Worm (Caenorhabditis elegans) whole organism, L1 larva: ENCODE measurements around the gene kcnl-4.

ENCODE experiments used
- aly-2 ChIP-seq: fragments of 150-350 bp; optimal IDR thresholded peaks from 2 replicates; lab custom pipeline; 2014; ENCODE audit warnings: missing biosample characterization, missing genetic modification characterization
- ces-1 ChIP-seq: fragments of 150-350 bp; optimal IDR thresholded peaks from 2 replicates; lab custom pipeline; 2014; ENCODE audit warnings: missing biosample characterization, missing genetic modification reagents, missing genetic modification characterization
- lsy-2 ChIP-seq, 2 experiments: fragments of 150-350 bp; optimal IDR thresholded peaks; 2 replicates each; lab custom pipeline; 2014; ENCODE audit warnings: missing biosample characterization in 2 of 2, missing genetic modification characterization in 2 of 2
- nhr-237 ChIP-seq: fragments of 150-350 bp; optimal IDR thresholded peaks from 2 replicates; lab custom pipeline; 2014; ENCODE audit warnings: missing biosample characterization, missing genetic modification characterization
- rnt-1 ChIP-seq: sonication (generic microtip); optimal IDR thresholded peaks from 2 replicates; lab custom pipeline; 2016; ENCODE audit warnings: mild to moderate bottlenecking, missing genetic modification characterization, moderate library complexity, missing compliant biosample characterization
- skn-1 ChIP-seq: fragments of 150-350 bp; optimal IDR thresholded peaks from 2 replicates; lab custom pipeline; 2014; ENCODE audit warnings: missing biosample characterization, missing genetic modification characterization
- tbx-2 ChIP-seq: sonication (generic microtip); optimal IDR thresholded peaks from 2 replicates; lab custom pipeline; 2016; ENCODE audit warnings: missing genetic modification characterization, missing compliant biosample characterization
- tlp-1 ChIP-seq: fragments of 150-350 bp; optimal IDR thresholded peaks from 2 replicates; lab custom pipeline; 2014; ENCODE audit warnings: missing biosample characterization, missing genetic modification characterization

DNA sequence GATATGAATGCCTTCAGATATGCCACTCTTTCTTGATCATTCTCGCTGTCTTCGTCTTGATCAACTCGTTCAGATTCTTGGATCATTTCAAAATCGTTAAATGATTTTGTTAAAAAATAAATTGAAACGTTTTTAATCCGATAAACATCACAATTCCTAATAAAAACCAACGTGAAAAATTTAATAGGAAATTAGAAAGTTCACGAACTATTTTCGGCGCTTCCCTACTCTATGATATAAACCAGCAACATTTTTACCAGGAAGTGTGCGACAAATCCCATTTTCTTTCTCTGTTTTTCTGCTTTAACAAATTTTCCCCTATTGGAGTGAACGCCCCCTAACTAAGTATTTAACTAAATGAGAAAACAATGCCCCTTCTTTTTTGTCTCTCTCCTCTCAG is 54.4 kb downstream of the kcnl-4 start, which contains the start of gene Y40H4A.2:
- no peak for TF ChIP-seq skn-1 (tag; lab: Kevin White, UChicago)
- no peak for TF ChIP-seq rnt-1 (tag; lab: Kevin White, UChicago)
- TF ChIP-seq lsy-2 (tag; optimal IDR thresholded peaks at IDR 0.05; lab: Kevin White, UChicago): no peak
- no peak for TF ChIP-seq tbx-2
- no peak for TF ChIP-seq tlp-1 (tag; lab: Kevin White, UChicago)
- no peak for TF ChIP-seq nhr-237 (tag; lab: Kevin White, UChicago)
- no peak for TF ChIP-seq aly-2 (tag; lab: Kevin White, UChicago)
- no peak for TF ChIP-seq ces-1 (GFP tag; lab: Kevin White, UChicago)
